Worm (Caenorhabditis elegans) whole organism, young adult: ENCODE data around the gene cone-1.

Source experiments
- B0019.2 ChIP-seq: fragments of 200-800 bp; sonication (Bioruptor generic); conservative IDR thresholded peaks from 2 replicates; pipeline ENCODE4 v1.3.6; 2022; ENCODE audit warnings: missing genetic modification reagents, missing genetic modification characterization, missing compliant biosample characterization
- C06A6.2 ChIP-seq: fragments of 200-800 bp; sonication (Bioruptor generic); conservative IDR thresholded peaks from 2 replicates; pipeline ENCODE4 v1.3.6; 2022; ENCODE audit warnings: missing genetic modification characterization, missing compliant biosample characterization
- F10E7.11 ChIP-seq: sonication (generic microtip); optimal IDR thresholded peaks from 2 replicates; lab custom pipeline; 2017; ENCODE audit warnings: mild to moderate bottlenecking, missing genetic modification characterization, moderate library complexity, missing compliant biosample characterization
- F23B12.7 ChIP-seq: sonication (generic microtip); optimal IDR thresholded peaks from 2 replicates; lab custom pipeline; 2017; ENCODE audit warnings: missing genetic modification characterization, mild to moderate bottlenecking, missing compliant biosample characterization, antibody characterized with exemption, moderate library complexity; ENCODE audit not compliant: insufficient read depth
- F33H1.4 ChIP-seq: fragments of 200-800 bp; sonication (Bioruptor generic); IDR thresholded peaks from 2 replicates; pipeline ENCODE4 v1.3.6; 2022; ENCODE audit warnings: missing genetic modification reagents, missing genetic modification characterization, missing compliant biosample characterization
- F57C9.4 ChIP-seq: sonication (generic microtip); optimal IDR thresholded peaks from 2 replicates; lab custom pipeline; 2017; ENCODE audit warnings: mild to moderate bottlenecking, missing genetic modification characterization, missing compliant biosample characterization
- K11D2.4 ChIP-seq: fragments of 200-800 bp; sonication (Bioruptor generic); IDR thresholded peaks from 2 replicates; pipeline ENCODE4 v1.3.6; 2022; ENCODE audit warnings: missing genetic modification reagents, missing genetic modification characterization, missing compliant biosample characterization
- Y56A3A.18 ChIP-seq: fragments of 200-800 bp; sonication (Bioruptor generic); IDR thresholded peaks from 2 replicates; pipeline ENCODE4 v1.3.6; 2022; ENCODE audit warnings: missing genetic modification reagents, missing genetic modification characterization, missing compliant biosample characterization
- Y67H2A.10 ChIP-seq: fragments of 200-800 bp; sonication (Bioruptor generic); conservative IDR thresholded peaks from 2 replicates; pipeline ENCODE4 v1.3.6; 2022; ENCODE audit warnings: missing genetic modification reagents, missing genetic modification characterization, missing compliant biosample characterization
- ama-1 ChIP-seq, 3 experiments: fragments of 150-350 bp in 1 of 3; sonication (generic microtip) in 2 of 3; optimal IDR thresholded peaks; 2 replicates each; lab custom pipeline; 2014 to 2018; ENCODE audit warnings: missing biosample characterization in 2 of 3, missing genetic modification characterization in 2 of 3, missing genetic modification reagents in 2 of 3
- aptf-2 ChIP-seq: fragments of 200-800 bp; sonication (Bioruptor generic); conservative IDR thresholded peaks from 2 replicates; pipeline ENCODE4 v1.3.6; 2022; ENCODE audit warnings: missing genetic modification reagents, missing genetic modification characterization, missing compliant biosample characterization
- attf-3 ChIP-seq: fragments of 200-800 bp; sonication (Bioruptor generic); conservative IDR thresholded peaks from 2 replicates; pipeline ENCODE4 v1.3.6; 2022; ENCODE audit warnings: missing genetic modification reagents, missing genetic modification characterization, missing compliant biosample characterization
- bed-1 ChIP-seq: fragments of 200-800 bp; sonication (Bioruptor generic); IDR thresholded peaks from 2 replicates; pipeline ENCODE4 v1.3.6; 2022; ENCODE audit warnings: missing genetic modification reagents, missing genetic modification characterization, missing compliant biosample characterization
- cebp-2 ChIP-seq: fragments of 200-800 bp; sonication (Bioruptor generic); IDR thresholded peaks from 2 replicates; pipeline ENCODE4 v1.3.6; 2022; ENCODE audit warnings: missing genetic modification characterization, missing compliant biosample characterization
- ceh-79 ChIP-seq: sonication (generic microtip); optimal IDR thresholded peaks from 2 replicates; lab custom pipeline; 2017; ENCODE audit warnings: mild to moderate bottlenecking, missing genetic modification characterization, missing compliant biosample characterization
- dpl-1 ChIP-seq: fragments of 150-350 bp; optimal IDR thresholded peaks from 2 replicates; lab custom pipeline; 2014; ENCODE audit warnings: missing biosample characterization, missing genetic modification reagents, missing genetic modification characterization
- efl-1 ChIP-seq: fragments of 150-350 bp; optimal IDR thresholded peaks from 2 replicates; lab custom pipeline; 2014; ENCODE audit warnings: missing biosample characterization, missing genetic modification reagents, missing genetic modification characterization
- egl-18 ChIP-seq: fragments of 200-800 bp; sonication (Bioruptor generic); IDR thresholded peaks from 2 replicates; pipeline ENCODE4 v1.3.6; 2022; ENCODE audit warnings: missing genetic modification reagents, missing genetic modification characterization, missing compliant biosample characterization
- ekl-4 ChIP-seq: fragments of 200-800 bp; sonication (Bioruptor generic); IDR thresholded peaks from 2 replicates; pipeline ENCODE4 v1.3.6; 2022; ENCODE audit warnings: missing genetic modification reagents, missing genetic modification characterization, missing compliant biosample characterization
- hmg-20 ChIP-seq: fragments of 200-800 bp; sonication (Bioruptor generic); IDR thresholded peaks from 2 replicates; pipeline ENCODE4 v1.3.6; 2022; ENCODE audit warnings: missing genetic modification reagents, missing genetic modification characterization, missing compliant biosample characterization
- lag-1 ChIP-seq: fragments of 200-800 bp; sonication (Bioruptor generic); IDR thresholded peaks from 2 replicates; pipeline ENCODE4 v1.3.6; 2022; ENCODE audit warnings: missing genetic modification reagents, missing genetic modification characterization, missing compliant biosample characterization
- lin-40 ChIP-seq: sonication (generic microtip); optimal IDR thresholded peaks from 2 replicates; lab custom pipeline; 2016; ENCODE audit warnings: missing genetic modification characterization, mild to moderate bottlenecking, missing compliant biosample characterization, missing genotype, missing genetic modification reagents
- lsl-1 ChIP-seq: fragments of 200-800 bp; sonication (Bioruptor generic); optimal IDR thresholded peaks from 2 replicates; lab custom pipeline; 2018; ENCODE audit warnings: mild to moderate bottlenecking, missing genetic modification characterization, moderate library complexity, missing compliant biosample characterization
- madf-6 ChIP-seq: fragments of 200-800 bp; sonication (Bioruptor generic); IDR thresholded peaks from 2 replicates; pipeline ENCODE4 v1.3.6; 2022; ENCODE audit warnings: missing genetic modification reagents, missing genetic modification characterization, missing compliant biosample characterization
- mcd-1 ChIP-seq: fragments of 200-800 bp; sonication (Bioruptor generic); IDR thresholded peaks from 2 replicates; pipeline ENCODE4 v1.3.6; 2022; ENCODE audit warnings: missing genetic modification reagents, missing genetic modification characterization, missing compliant biosample characterization
- nfya-1 ChIP-seq: sonication (generic microtip); optimal IDR thresholded peaks from 2 replicates; lab custom pipeline; 2017; ENCODE audit warnings: antibody characterized with exemption, missing compliant biosample characterization, missing genetic modification characterization, borderline replicate concordance; ENCODE audit not compliant: insufficient read depth
- nfyb-1 ChIP-seq: fragments of 200-800 bp; sonication (Bioruptor generic); IDR thresholded peaks from 2 replicates; pipeline ENCODE4 v1.3.6; 2022; ENCODE audit warnings: missing genetic modification reagents, missing genetic modification characterization, missing compliant biosample characterization
- nhr-179 ChIP-seq: sonication (generic microtip); optimal IDR thresholded peaks from 2 replicates; lab custom pipeline; 2016; ENCODE audit warnings: mild to moderate bottlenecking, missing genetic modification characterization, missing compliant biosample characterization
- nhr-80 ChIP-seq: sonication (generic microtip); optimal IDR thresholded peaks from 2 replicates; lab custom pipeline; 2016; ENCODE audit warnings: missing genetic modification characterization, missing compliant biosample characterization
- pha-4 ChIP-seq: fragments of 150-350 bp; sonication (generic microtip); optimal IDR thresholded peaks from 2 replicates; lab custom pipeline; 2014; ENCODE audit warnings: missing biosample characterization, missing genetic modification reagents, missing genetic modification characterization
- repo-1 ChIP-seq: sonication (generic microtip); optimal IDR thresholded peaks from 2 replicates; lab custom pipeline; 2017; ENCODE audit warnings: mild to moderate bottlenecking, missing genetic modification characterization, missing compliant biosample characterization
- snpc-4 ChIP-seq, 5 experiments: fragments of 150-350 bp in 1 of 5; sonication (generic microtip) in 4 of 5; optimal IDR thresholded peaks; 2 replicates each; lab custom pipeline; 2014 to 2018; ENCODE audit warnings: missing genetic modification characterization in 5 of 5, missing biosample characterization in 3 of 5, antibody characterized with exemption in 2 of 5, mild to moderate bottlenecking in 2 of 5, missing compliant biosample characterization in 2 of 5, missing genotype in 2 of 5, moderate library complexity in 2 of 5, missing genetic modification reagents in 1 of 5
- tbp1 ChIP-seq: fragments of 200-800 bp; sonication (Bioruptor generic); optimal IDR thresholded peaks from 2 replicates; lab custom pipeline; 2018; ENCODE audit warnings: mild to moderate bottlenecking, missing genetic modification characterization, missing compliant biosample characterization
- ztf-25 ChIP-seq: fragments of 200-800 bp; sonication (Bioruptor generic); IDR thresholded peaks from 2 replicates; pipeline ENCODE4 v1.3.6; 2022; ENCODE audit warnings: missing genetic modification reagents, missing genetic modification characterization, missing compliant biosample characterization
- ztf-28 ChIP-seq: fragments of 200-800 bp; sonication (Bioruptor generic); IDR thresholded peaks from 2 replicates; pipeline ENCODE4 v1.3.6; 2022; ENCODE audit warnings: missing genetic modification reagents, missing genetic modification characterization, missing compliant biosample characterization

Gene cone-1

ce11 chrIII:2530313-2530712 lies at the start of gene cone-1:
Gene cone-1, plus strand, starts transcription at chrIII:2530613.
- TF ChIP-seq F57C9.4 (tag; lab: Kevin White, UChicago) = no peak
- TF ChIP-seq cebp-2 (GFP tag; lab: Robert Waterston, UW) = no peak
- TF ChIP-seq C06A6.2 = no peak
- no peak for TF ChIP-seq tbp1
- TF ChIP-seq aptf-2 (GFP tag; lab: Robert Waterston, UW) = no peak

- TF ChIP-seq F33H1.4 (GFP tag; lab: Robert Waterston, UW) (peak; percentile 51; the same call in 1 of the 2 replicates), repo-1 (tag; lab: Kevin White, UChicago) (no peak)
Observed at ce11 chrIII:2482171-2482570, 48.2 kb upstream of the cone-1 start.

- TF ChIP-seq nfyb-1 (GFP tag; lab: Robert Waterston, UW) (no peak), dpl-1 (no peak), ztf-28 (GFP tag; lab: Robert Waterston, UW) (no peak), lin-40 (tag; lab: Kevin White, UChicago) (no peak), pha-4 (tag; lab: Kevin White, UChicago) (no peak), hmg-20 (no peak), nfya-1 (tag; lab: Kevin White, UChicago) (no peak), ztf-25 (GFP tag; lab: Robert Waterston, UW) (no peak), bed-1 (GFP tag; lab: Robert Waterston, UW) (no peak), mcd-1 (GFP tag; lab: Robert Waterston, UW) (no peak), Y67H2A.10 (no peak), nhr-80 (tag; lab: Kevin White, UChicago) (no peak), nhr-179 (tag; lab: Kevin White, UChicago) (no peak), aptf-2 (GFP tag; lab: Robert Waterston, UW) (no peak), ceh-79 (tag; lab: Kevin White, UChicago) (no peak), egl-18 (GFP tag; lab: Robert Waterston, UW) (no peak), F23B12.7 (tag; lab: Kevin White, UChicago) (no peak)
Observed at ce11 chrIII:2482754-2483153, 47.7 kb upstream of the cone-1 start.

- TF ChIP-seq Y67H2A.10 = no peak
- peak; percentile 35; the same call in 1 of the 2 replicates for TF ChIP-seq mcd-1 (GFP tag; lab: Robert Waterston, UW)
- TF ChIP-seq snpc-4 (GFP tag; optimal IDR thresholded peaks at IDR 0.05; lab: Kevin White, UChicago) = no peak
- peak in 1 of 4 experiments; percentile 38 for TF ChIP-seq snpc-4 (tag; optimal IDR thresholded peaks at IDR 0.05; lab: Kevin White, UChicago)
- no peak for TF ChIP-seq lag-1 (GFP tag; lab: Robert Waterston, UW)
- TF ChIP-seq Y56A3A.18 (GFP tag; lab: Robert Waterston, UW) = no peak
- 0 out of 2 replicates have a peak, but pooled peaks have one; percentile 40 for TF ChIP-seq ekl-4 (GFP tag; lab: Robert Waterston, UW)
- TF ChIP-seq tbp1 = no peak
- no peak for TF ChIP-seq B0019.2 (GFP tag; lab: Robert Waterston, UW)
- peak; percentile 50 for TF ChIP-seq F33H1.4 (GFP tag; lab: Robert Waterston, UW)
- TF ChIP-seq lsl-1 (GFP tag; lab: Kevin White, UChicago) = peak; percentile 23
- no peak for TF ChIP-seq K11D2.4 (GFP tag; lab: Robert Waterston, UW)
- TF ChIP-seq madf-6 (GFP tag; lab: Robert Waterston, UW) = peak; percentile 45; the same call in 1 of the 2 replicates
- TF ChIP-seq ama-1 (optimal IDR thresholded peaks at IDR 0.05; lab: Kevin White, UChicago) = no peak
- no peak for TF ChIP-seq ama-1 (GFP tag; optimal IDR thresholded peaks at IDR 0.05; lab: Kevin White, UChicago)
- no peak for TF ChIP-seq F10E7.11 (tag; lab: Kevin White, UChicago)
- TF ChIP-seq efl-1 (GFP tag; lab: Kevin White, UChicago) = peak; percentile 6
- TF ChIP-seq attf-3 (GFP tag; lab: Robert Waterston, UW) = 0 out of 2 replicates have a peak, but pooled peaks have one; percentile 36
- no peak for TF ChIP-seq bed-1 (GFP tag; lab: Robert Waterston, UW)
- TF ChIP-seq F57C9.4 (tag; lab: Kevin White, UChicago) = no peak
Observed at ce11 chrIII:2487046-2487760, 43.2 kb upstream of the cone-1 start, which contains the start of gene Y54F10AL.1. Gene Y54F10AL.1, plus strand, starts transcription at chrIII:2487710.
